Worm (Caenorhabditis elegans) whole organism, late embryonic: ENCODE results near the gene C29H12.2.

Experiments used
- C08G9.2 ChIP-seq: sonication (generic microtip); optimal IDR thresholded peaks from 2 replicates; lab custom pipeline; 2016; ENCODE audit warnings: mild to moderate bottlenecking, missing genetic modification characterization, moderate library complexity, missing compliant biosample characterization
- ama-1 ChIP-seq: fragments of 150-350 bp; optimal IDR thresholded peaks from 2 replicates; lab custom pipeline; 2014
- ceh-2 ChIP-seq: sonication (generic microtip); optimal IDR thresholded peaks from 2 replicates; lab custom pipeline; 2016; ENCODE audit warnings: missing genotype, missing genetic modification characterization, missing compliant biosample characterization
- elt-2 ChIP-seq: sonication (generic microtip); optimal IDR thresholded peaks from 2 replicates; lab custom pipeline; 2016; ENCODE audit warnings: missing genetic modification reagents, missing genetic modification characterization, missing compliant biosample characterization
- hlh-15 ChIP-seq: sonication (generic microtip); optimal IDR thresholded peaks from 2 replicates; lab custom pipeline; 2016; ENCODE audit warnings: missing genetic modification characterization, missing compliant biosample characterization
- hlh-30 ChIP-seq: sonication (generic microtip); optimal IDR thresholded peaks from 2 replicates; lab custom pipeline; 2017; ENCODE audit warnings: antibody characterized with exemption, missing genetic modification characterization, missing compliant biosample characterization; ENCODE audit not compliant: insufficient read depth
- nhr-11 ChIP-seq: fragments of 150-350 bp; optimal IDR thresholded peaks from 2 replicates; lab custom pipeline; 2014; ENCODE audit warnings: missing biosample characterization, missing genetic modification characterization
- pax-1 ChIP-seq: fragments of 150-350 bp; optimal IDR thresholded peaks from 2 replicates; lab custom pipeline; 2014; ENCODE audit warnings: missing biosample characterization, missing genetic modification characterization
- pqm-1 ChIP-seq: sonication (generic microtip); optimal IDR thresholded peaks from 2 replicates; lab custom pipeline; 2016; ENCODE audit warnings: missing genetic modification characterization, missing compliant biosample characterization
- tbx-2 ChIP-seq: sonication (generic microtip); optimal IDR thresholded peaks from 2 replicates; lab custom pipeline; 2016; ENCODE audit warnings: missing genetic modification characterization, missing compliant biosample characterization

ce11 chrII:6107773-6108172, 15.8 kb upstream of the C29H12.2 start:
- TF ChIP-seq ceh-2 (tag; lab: Kevin White, UChicago): no peak
- TF ChIP-seq pqm-1 (tag; lab: Kevin White, UChicago): no peak
- no peak for TF ChIP-seq C08G9.2
- TF ChIP-seq nhr-11 (tag; lab: Kevin White, UChicago): no peak
- TF ChIP-seq hlh-30 (tag; lab: Kevin White, UChicago): no peak
- TF ChIP-seq elt-2 (tag; lab: Kevin White, UChicago): no peak
- TF ChIP-seq hlh-15 (tag; lab: Kevin White, UChicago): no peak
- no peak for TF ChIP-seq tbx-2 (tag; lab: Kevin White, UChicago)
- no peak for TF ChIP-seq pax-1
- TF ChIP-seq ama-1 (lab: Kevin White, UChicago): no peak
